Worm (Caenorhabditis elegans): ENCODE results near the gene emre-1.
"Not testable (repeated sequence)": the region's sequence is repeated elsewhere in the genome, so short reads cannot be mapped to it uniquely, and the experiment has no call there.

The emre-1 gene

DNA sequence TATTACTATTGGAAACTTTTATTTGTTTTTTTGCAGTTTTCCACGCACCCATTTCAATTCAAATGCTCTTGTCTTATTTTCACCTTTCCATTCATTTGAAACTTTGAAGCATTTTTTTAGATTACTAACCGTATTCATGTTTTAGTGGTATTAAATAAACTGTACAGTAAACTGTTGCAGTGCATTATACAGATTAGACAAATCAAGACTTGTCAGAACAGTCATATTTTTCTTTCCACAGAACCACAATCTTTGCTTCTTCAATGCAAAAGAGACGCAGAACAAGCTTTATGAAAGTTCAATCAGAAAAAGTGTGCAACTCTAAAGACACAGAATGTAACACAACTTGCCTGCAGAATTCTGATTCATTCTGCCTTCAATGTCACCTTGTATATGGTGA lies 13.7 kb upstream of the emre-1 start, which contains the start of gene F45B8.5:
Gene F45B8.5, plus strand, starts transcription at position 301 of the 400 bp plus-strand sequence.
- TF ChIP-seq ztf-11 (tag; optimal IDR thresholded peaks at IDR 0.05), result no peak
- TF ChIP-seq snpc-4 (tag; optimal IDR thresholded peaks at IDR 0.05), result no peak
- no peak for TF ChIP-seq R02D3.7 (tag; optimal IDR thresholded peaks at IDR 0.05)
- no peak for TF ChIP-seq nhr-23 (tag; optimal IDR thresholded peaks at IDR 0.05)
- no peak for TF ChIP-seq sem-4 (tag; optimal IDR thresholded peaks at IDR 0.05)
- TF ChIP-seq alr-1 (tag; optimal IDR thresholded peaks at IDR 0.05), result no peak
- TF ChIP-seq C34F6.9 (tag; optimal IDR thresholded peaks at IDR 0.05), result no peak
- no peak for TF ChIP-seq lsy-2 (tag; optimal IDR thresholded peaks at IDR 0.05)
- TF ChIP-seq egl-27 (tag; optimal IDR thresholded peaks at IDR 0.05), result no peak

DNA sequence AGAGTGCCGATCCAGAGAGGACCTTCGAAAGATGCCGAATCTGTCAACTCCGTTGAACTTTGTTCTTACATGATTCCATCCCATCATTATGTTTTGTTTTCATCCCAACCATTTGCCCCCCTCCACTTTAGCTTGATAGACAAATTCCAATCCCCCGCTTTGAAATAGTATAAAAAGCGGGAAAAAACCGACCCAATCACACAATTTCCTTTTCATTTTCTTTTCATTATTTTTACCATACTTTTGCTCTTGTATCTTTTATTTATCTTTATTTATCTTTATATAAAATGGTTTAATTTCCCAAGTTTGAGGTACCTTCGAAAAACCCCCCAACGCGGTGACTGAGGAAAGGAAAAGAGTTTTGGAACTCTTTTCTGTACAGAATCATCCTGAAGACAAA lies 13.0 kb upstream of the emre-1 start, which contains the start of gene F20D1.22:
Gene F20D1.22, plus strand, starts transcription at position 301 of the 400 bp plus-strand sequence.
- not testable (repeated sequence) for TF ChIP-seq zag-1, sem-4, lin-11 (tag; optimal IDR thresholded peaks at IDR 0.05)

DNA sequence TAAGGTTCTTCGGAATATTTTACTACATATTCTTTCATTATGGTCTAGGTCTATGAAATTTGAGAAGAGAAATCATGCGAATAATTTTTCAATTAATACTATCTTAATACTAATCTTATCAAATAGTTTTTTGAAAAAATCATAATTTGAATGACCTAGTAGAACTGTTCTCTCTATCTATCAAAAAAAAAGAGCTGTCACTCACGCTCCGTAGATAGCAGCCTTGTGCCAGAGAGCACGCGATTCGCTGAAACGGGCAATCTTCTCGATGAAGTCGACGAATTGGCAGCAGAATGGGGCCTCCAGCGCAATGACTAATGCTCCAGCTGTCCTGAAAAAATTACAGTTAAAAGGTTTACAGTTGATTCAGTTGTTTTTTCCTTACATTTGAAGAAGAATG lies 9.9 kb upstream of the emre-1 start:
- TF ChIP-seq Y55F3AM.14 (GFP tag; optimal IDR thresholded peaks at IDR 0.05) (no peak), crh-2 (tag; optimal IDR thresholded peaks at IDR 0.05) (no peak), nhr-12 (tag; optimal IDR thresholded peaks at IDR 0.05) (no peak), skn-1 (tag; optimal IDR thresholded peaks at IDR 0.05) (no peak), ztf-4 (tag; optimal IDR thresholded peaks at IDR 0.05) (no peak), elt-3 (tag; optimal IDR thresholded peaks at IDR 0.05) (no peak), elt-1 (tag; optimal IDR thresholded peaks at IDR 0.05) (no peak), ceh-82 (tag; optimal IDR thresholded peaks at IDR 0.05) (no peak), mdl-1 (tag; optimal IDR thresholded peaks at IDR 0.05) (no peak), unc-39 (tag; optimal IDR thresholded peaks at IDR 0.05) (no peak), nhr-10 (tag; optimal IDR thresholded peaks at IDR 0.05) (no peak), mab-5 (tag; optimal IDR thresholded peaks at IDR 0.05) (no peak), peb-1 (tag; optimal IDR thresholded peaks at IDR 0.05) (no peak), lin-39 (tag; optimal IDR thresholded peaks at IDR 0.05) (no peak), lsy-2 (tag; optimal IDR thresholded peaks at IDR 0.05) (no peak), ZK546.5 (tag; optimal IDR thresholded peaks at IDR 0.05) (no peak), snpc-4 (tag; optimal IDR thresholded peaks at IDR 0.05) (no peak), ama-1 (optimal IDR thresholded peaks at IDR 0.05) (no peak), sma-9 (GFP tag; optimal IDR thresholded peaks at IDR 0.05) (no peak), sma-9 (tag; optimal IDR thresholded peaks at IDR 0.05) (no peak)

DNA sequence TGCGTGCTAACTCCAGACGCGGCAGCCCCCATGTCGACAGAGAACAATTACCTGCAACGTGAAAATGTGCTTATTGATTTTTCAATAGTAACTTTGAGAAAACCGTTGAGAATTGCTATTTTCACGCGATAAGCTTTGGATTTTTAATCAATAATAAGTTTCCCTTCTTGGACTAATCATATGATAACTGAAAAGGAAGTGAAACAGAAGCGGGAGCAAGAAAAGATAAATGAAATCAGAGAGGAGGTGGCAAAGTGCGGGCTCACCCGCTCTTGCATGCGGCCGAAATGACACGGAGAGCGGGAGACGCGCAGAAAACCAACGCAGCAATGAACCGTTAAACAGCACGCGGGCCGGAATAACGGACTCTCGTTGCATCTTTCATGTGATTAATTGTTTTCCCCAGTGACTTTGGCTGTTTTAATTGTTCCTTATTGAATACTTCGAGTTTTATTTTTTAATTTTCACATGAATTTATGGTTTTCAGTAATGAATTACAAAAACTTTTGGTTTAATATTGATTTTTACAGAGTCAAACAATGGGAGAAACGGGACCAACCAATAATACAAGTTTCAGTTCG lies 9.2 kb upstream of the emre-1 start, which contains the start of the genes flwr-1 and tbc-1:
Gene flwr-1, minus strand, starts transcription at position 51 of the 581 bp plus-strand sequence.
Gene tbc-1, plus strand, starts transcription at position 531 of the 581 bp plus-strand sequence.
- TF ChIP-seq sma-9 (GFP tag; optimal IDR thresholded peaks at IDR 0.05) (peak; percentile 17), sma-9 (tag; optimal IDR thresholded peaks at IDR 0.05) (no peak), lin-13 (GFP tag; optimal IDR thresholded peaks at IDR 0.05) (peak; percentile 14), unc-55 (GFP tag; optimal IDR thresholded peaks at IDR 0.05) (peak; percentile 65), lin-11 (tag; optimal IDR thresholded peaks at IDR 0.05) (peak; percentile 12), egl-27 (tag; optimal IDR thresholded peaks at IDR 0.05) (no peak), ceh-82 (tag; optimal IDR thresholded peaks at IDR 0.05) (no peak), skn-1 (tag; optimal IDR thresholded peaks at IDR 0.05) (no peak), zag-1 (tag; optimal IDR thresholded peaks at IDR 0.05) (no peak), nhr-12 (tag; optimal IDR thresholded peaks at IDR 0.05) (no peak), unc-39 (tag; optimal IDR thresholded peaks at IDR 0.05) (no peak), ama-1 (optimal IDR thresholded peaks at IDR 0.05) (no peak), lin-39 (tag; optimal IDR thresholded peaks at IDR 0.05) (no peak), alr-1 (tag; optimal IDR thresholded peaks at IDR 0.05) (no peak), R02D3.7 (tag; optimal IDR thresholded peaks at IDR 0.05) (no peak), dmd-4 (tag; optimal IDR thresholded peaks at IDR 0.05) (no peak), nhr-237 (tag; optimal IDR thresholded peaks at IDR 0.05) (no peak), aly-2 (tag; optimal IDR thresholded peaks at IDR 0.05) (no peak), lsy-2 (tag; optimal IDR thresholded peaks at IDR 0.05) (peak in 1 of 2 experiments; percentile 35), mdl-1 (tag; optimal IDR thresholded peaks at IDR 0.05) (no peak), Y55F3AM.14 (GFP tag; optimal IDR thresholded peaks at IDR 0.05) (no peak), ztf-11 (tag; optimal IDR thresholded peaks at IDR 0.05) (no peak), nhr-23 (tag; optimal IDR thresholded peaks at IDR 0.05) (no peak), elt-1 (tag; optimal IDR thresholded peaks at IDR 0.05) (no peak), C34F6.9 (tag; optimal IDR thresholded peaks at IDR 0.05) (peak; percentile 60), ztf-1 (GFP tag; conservative IDR thresholded peaks at IDR 0.05) (no peak), blmp-1 (tag; optimal IDR thresholded peaks at IDR 0.05; ENCODE audit: insufficient read depth) (no peak), peb-1 (tag; optimal IDR thresholded peaks at IDR 0.05) (no peak), sem-4 (tag; optimal IDR thresholded peaks at IDR 0.05) (no peak), mab-5 (tag; optimal IDR thresholded peaks at IDR 0.05) (peak; percentile 5), fos-1 (tag; optimal IDR thresholded peaks at IDR 0.05) (peak; percentile 20), crh-2 (tag; optimal IDR thresholded peaks at IDR 0.05) (peak; percentile 11), gmeb-1 (tag; optimal IDR thresholded peaks at IDR 0.05) (no peak), nhr-129 (tag; optimal IDR thresholded peaks at IDR 0.05) (peak; percentile 66), nhr-77 (tag; optimal IDR thresholded peaks at IDR 0.05) (no peak)
